Fruit fly (Drosophila melanogaster): ENCODE data around the gene hd.

hd gene

dm6 chr3R:5323741-5324538 lies 50.8 kb downstream of the hd start (continued):
- TF ChIP-seq pdm3 (GFP tag; optimal IDR thresholded peaks at IDR 0.05) (peak; percentile 41), CG31627 (GFP tag; optimal IDR thresholded peaks at IDR 0.05) (no peak), svp (GFP tag) (no peak), CG8632 (GFP tag; optimal IDR thresholded peaks at IDR 0.05) (no peak), CG6276 (GFP tag; optimal IDR thresholded peaks at IDR 0.05) (peak; percentile 51), CG6808 (GFP tag; optimal IDR thresholded peaks at IDR 0.05) (peak; percentile 1), salr (GFP tag; optimal IDR thresholded peaks at IDR 0.05) (peak in 1 of 2 experiments; percentile 19)
